Worm (Caenorhabditis elegans): ENCODE results near the gene Y43F8B.13.

- TF ChIP-seq snu-23 (GFP tag; optimal IDR thresholded peaks at IDR 0.05): no peak
- TF ChIP-seq zag-1 (tag; optimal IDR thresholded peaks at IDR 0.05): no peak
- TF ChIP-seq elt-2 (tag; optimal IDR thresholded peaks at IDR 0.05): no peak
- TF ChIP-seq ama-1 (optimal IDR thresholded peaks at IDR 0.05): no peak
These were observed 21.8 kb upstream of the Y43F8B.13 start, which contains the start of gene C25F9.16 for ce11 chrV:19433806-19434437.
